Worm (Caenorhabditis elegans) whole organism, L4 larva: ENCODE measurements around the gene F48G7.8.

Source experiments
- F26F4.8 ChIP-seq: fragments of 200-800 bp; sonication (Bioruptor generic); conservative IDR thresholded peaks from 2 replicates; pipeline ENCODE4 v1.3.6; 2022; ENCODE audit warnings: missing genetic modification characterization, missing compliant biosample characterization
- F49E8.2 ChIP-seq: sonication (generic microtip); optimal IDR thresholded peaks from 2 replicates; lab custom pipeline; 2016; ENCODE audit warnings: missing compliant biosample characterization, mild to moderate bottlenecking, missing genetic modification characterization, borderline replicate concordance
- T26A8.4 ChIP-seq: fragments of 200-800 bp; sonication (Bioruptor generic); IDR thresholded peaks from 2 replicates; pipeline ENCODE4 v1.3.6; 2022; ENCODE audit warnings: missing genetic modification characterization, missing compliant biosample characterization
- Y105C5A.15 ChIP-seq: fragments of 200-800 bp; sonication (Bioruptor generic); IDR thresholded peaks from 2 replicates; pipeline ENCODE4 v1.3.6; 2022; ENCODE audit warnings: missing genetic modification characterization, missing compliant biosample characterization
- Y5F2A.4 ChIP-seq: fragments of 200-800 bp; sonication (Bioruptor generic); optimal IDR thresholded peaks from 2 replicates; lab custom pipeline; 2018; ENCODE audit warnings: mild to moderate bottlenecking, missing genetic modification characterization, missing compliant biosample characterization
- ZK337.2 ChIP-seq: fragments of 200-800 bp; sonication (Bioruptor generic); IDR thresholded peaks from 2 replicates; pipeline ENCODE4 v1.3.6; 2022; ENCODE audit warnings: missing genetic modification reagents, missing genetic modification characterization, missing compliant biosample characterization
- aha-1 ChIP-seq: fragments of 150-350 bp; peaks from one replicate; lab custom pipeline; 2014; ENCODE audit warnings: missing biosample characterization, missing genetic modification characterization
- ama-1 ChIP-seq: fragments of 150-350 bp; optimal IDR thresholded peaks from 2 replicates; lab custom pipeline; 2014; ENCODE audit warnings: inconsistent platforms, mixed read lengths
- arid-1 ChIP-seq: fragments of 200-800 bp; sonication (Bioruptor generic); conservative IDR thresholded peaks from 2 replicates; pipeline ENCODE4 v1.3.6; 2022; ENCODE audit warnings: missing genetic modification reagents, missing genetic modification characterization, missing compliant biosample characterization
- ceh-20 ChIP-seq: fragments of 200-800 bp; sonication (Bioruptor generic); IDR thresholded peaks from 2 replicates; pipeline ENCODE4 v1.3.6; 2022; ENCODE audit warnings: missing genetic modification reagents, missing genetic modification characterization, missing compliant biosample characterization
- ceh-28 ChIP-seq: fragments of 150-350 bp; optimal IDR thresholded peaks from 2 replicates; lab custom pipeline; 2014; ENCODE audit warnings: missing biosample characterization, missing genetic modification reagents, missing genetic modification characterization
- ceh-62 ChIP-seq: sonication (generic microtip); optimal IDR thresholded peaks from 2 replicates; lab custom pipeline; 2017; ENCODE audit warnings: missing biosample characterization, missing genetic modification characterization
- ctbp-1 ChIP-seq: fragments of 200-800 bp; sonication (Bioruptor generic); IDR thresholded peaks from 2 replicates; pipeline ENCODE4 v1.3.6; 2022; ENCODE audit warnings: missing genetic modification reagents, missing genetic modification characterization, missing compliant biosample characterization
- daf-12 ChIP-seq: fragments of 150-350 bp; optimal IDR thresholded peaks from 2 replicates; lab custom pipeline; 2014; ENCODE audit warnings: missing biosample characterization, missing genetic modification reagents, missing genetic modification characterization
- dmd-6 ChIP-seq: fragments of 200-800 bp; sonication (Bioruptor generic); IDR thresholded peaks from 2 replicates; pipeline ENCODE4 v1.3.6; 2022; ENCODE audit warnings: missing genetic modification reagents, missing genetic modification characterization, missing compliant biosample characterization
- dpl-1 ChIP-seq: fragments of 150-350 bp; optimal IDR thresholded peaks from 2 replicates; lab custom pipeline; 2014; ENCODE audit warnings: missing biosample characterization, missing genetic modification reagents, missing genetic modification characterization
- dve-1 ChIP-seq: sonication (generic microtip); optimal IDR thresholded peaks from 2 replicates; lab custom pipeline; 2017; ENCODE audit warnings: antibody characterized with exemption, mild to moderate bottlenecking, missing genetic modification characterization, missing compliant biosample characterization; ENCODE audit not compliant: insufficient read depth
- egl-43 ChIP-seq: fragments of 200-800 bp; sonication (Bioruptor generic); IDR thresholded peaks from 2 replicates; pipeline ENCODE4 v1.3.6; 2022; ENCODE audit warnings: missing genetic modification reagents, missing genetic modification characterization, missing compliant biosample characterization
- fos-1 ChIP-seq: fragments of 150-350 bp; optimal IDR thresholded peaks from 2 replicates; lab custom pipeline; 2014; ENCODE audit warnings: missing biosample characterization, missing genetic modification characterization
- gei-8 ChIP-seq: fragments of 200-800 bp; sonication (Bioruptor generic); optimal IDR thresholded peaks from 2 replicates; lab custom pipeline; 2018; ENCODE audit warnings: mild to moderate bottlenecking, missing genetic modification characterization, missing compliant biosample characterization
- lim-7 ChIP-seq: fragments of 200-800 bp; sonication (Bioruptor generic); IDR thresholded peaks from 2 replicates; pipeline ENCODE4 v1.3.6; 2022; ENCODE audit warnings: missing genetic modification characterization, missing compliant biosample characterization
- lin-38 ChIP-seq: fragments of 200-800 bp; sonication (Bioruptor generic); IDR thresholded peaks from 2 replicates; pipeline ENCODE4 v1.3.6; 2022; ENCODE audit warnings: missing genetic modification reagents, missing genetic modification characterization, missing compliant biosample characterization
- lir-3 ChIP-seq: sonication (generic microtip); optimal IDR thresholded peaks from 2 replicates; lab custom pipeline; 2016; ENCODE audit warnings: mild to moderate bottlenecking, missing genetic modification characterization, missing compliant biosample characterization
- lsy-2 ChIP-seq, 2 experiments: fragments of 150-350 bp in 1 of 2; sonication (generic microtip) in 1 of 2; optimal IDR thresholded peaks; 2 replicates each; lab custom pipeline; 2014 to 2017; ENCODE audit warnings: missing biosample characterization in 2 of 2, missing genetic modification characterization in 2 of 2
- mxl-2 ChIP-seq: fragments of 200-800 bp; sonication (Bioruptor generic); conservative IDR thresholded peaks from 2 replicates; pipeline ENCODE4 v1.3.6; 2022; ENCODE audit warnings: missing genetic modification reagents, missing genetic modification characterization, missing compliant biosample characterization
- nhr-111 ChIP-seq: fragments of 200-800 bp; sonication (Bioruptor generic); optimal IDR thresholded peaks from 2 replicates; lab custom pipeline; 2018; ENCODE audit warnings: mild to moderate bottlenecking, missing genetic modification characterization, missing compliant biosample characterization
- nhr-28 ChIP-seq: fragments of 150-350 bp; optimal IDR thresholded peaks from 2 replicates; lab custom pipeline; 2014; ENCODE audit warnings: missing biosample characterization, missing genetic modification characterization
- nhr-42 ChIP-seq: fragments of 200-800 bp; sonication (Bioruptor generic); IDR thresholded peaks from 2 replicates; pipeline ENCODE4 v1.3.6; 2022; ENCODE audit warnings: missing genetic modification characterization, missing compliant biosample characterization
- nhr-76 ChIP-seq: fragments of 150-350 bp; optimal IDR thresholded peaks from 2 replicates; lab custom pipeline; 2014; ENCODE audit warnings: missing biosample characterization, missing genetic modification characterization
- pha-4 ChIP-seq, 2 experiments: fragments of 150-350 bp in 1 of 2; fragments of 200-800 bp in 1 of 2; sonication (Bioruptor generic) in 1 of 2; IDR thresholded peaks in 1 of 2; optimal IDR thresholded peaks in 1 of 2; 2 replicates each; pipeline versions ENCODE4 v1.3.6 to Lab custom; 2014 to 2022; ENCODE audit warnings: missing genetic modification characterization in 2 of 2, missing genetic modification reagents in 2 of 2, missing biosample characterization in 1 of 2, missing compliant biosample characterization in 1 of 2
- sdz-12 ChIP-seq: fragments of 200-800 bp; sonication (Bioruptor generic); optimal IDR thresholded peaks from 2 replicates; lab custom pipeline; 2018; ENCODE audit warnings: mild to moderate bottlenecking, missing genetic modification characterization, missing compliant biosample characterization
- set-16 ChIP-seq: fragments of 200-800 bp; sonication (Bioruptor generic); IDR thresholded peaks from 2 replicates; pipeline ENCODE4 v1.3.6; 2022; ENCODE audit warnings: missing genetic modification reagents, missing genetic modification characterization, missing compliant biosample characterization
- skn-1 ChIP-seq: fragments of 150-350 bp; optimal IDR thresholded peaks from 2 replicates; lab custom pipeline; 2014; ENCODE audit warnings: missing biosample characterization, missing genetic modification characterization
- snpc-1.2 ChIP-seq: fragments of 200-800 bp; sonication (Bioruptor generic); IDR thresholded peaks from 2 replicates; pipeline ENCODE4 v1.3.6; 2022; ENCODE audit warnings: missing genetic modification reagents, missing genetic modification characterization, missing compliant biosample characterization
- unc-62 ChIP-seq, 3 experiments: fragments of 150-350 bp in 1 of 3; sonication (generic microtip); optimal IDR thresholded peaks in 2 of 3; peaks in 1 of 3; 1 replicate in 1 of 3; 2 replicates in 2 of 3; lab custom pipeline; 2014 to 2017; ENCODE audit warnings: missing biosample characterization in 3 of 3, missing genetic modification characterization in 3 of 3, missing genetic modification reagents in 3 of 3, missing genotype in 1 of 3

Gene F48G7.8

DNA sequence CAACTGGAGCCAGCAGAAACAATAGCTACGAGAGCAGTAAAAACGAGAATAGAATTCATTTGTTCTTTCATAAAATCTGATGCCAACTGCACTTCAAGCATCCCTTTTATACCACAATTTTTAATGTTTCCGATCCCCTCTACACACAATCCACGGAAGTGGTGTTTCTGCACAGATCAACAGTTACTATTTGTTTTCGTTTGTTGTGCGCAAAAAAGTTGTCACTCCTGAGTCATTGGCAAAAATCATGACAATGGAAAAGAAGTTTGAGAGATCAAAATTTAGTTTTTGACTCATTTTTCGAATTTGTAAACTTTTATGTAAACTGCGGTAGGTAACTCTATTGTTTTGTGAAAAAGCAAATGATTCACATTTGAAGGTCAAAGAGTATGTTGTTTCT, 23.4 kb downstream of the F48G7.8 start, which contains the start of gene srlf-37:
Gene srlf-37 (minus strand): TSS at position 101 of the 400 bp plus-strand sequence.
- TF ChIP-seq ctbp-1 (GFP tag; lab: Robert Waterston, UW) (no peak), gei-8 (no peak), lin-38 (GFP tag; lab: Robert Waterston, UW) (no peak), F49E8.2 (no peak), snpc-1.2 (GFP tag; lab: Robert Waterston, UW) (no peak), ZK337.2 (no peak), dmd-6 (GFP tag; lab: Robert Waterston, UW) (no peak), ama-1 (lab: Kevin White, UChicago) (no peak), nhr-76 (tag; lab: Kevin White, UChicago) (no peak), Y5F2A.4 (GFP tag; lab: Kevin White, UChicago) (no peak), pha-4 (GFP tag; IDR thresholded peaks at IDR 0.05; lab: Robert Waterston, UW) (no peak), pha-4 (tag; optimal IDR thresholded peaks at IDR 0.05; lab: Kevin White, UChicago) (no peak)

DNA sequence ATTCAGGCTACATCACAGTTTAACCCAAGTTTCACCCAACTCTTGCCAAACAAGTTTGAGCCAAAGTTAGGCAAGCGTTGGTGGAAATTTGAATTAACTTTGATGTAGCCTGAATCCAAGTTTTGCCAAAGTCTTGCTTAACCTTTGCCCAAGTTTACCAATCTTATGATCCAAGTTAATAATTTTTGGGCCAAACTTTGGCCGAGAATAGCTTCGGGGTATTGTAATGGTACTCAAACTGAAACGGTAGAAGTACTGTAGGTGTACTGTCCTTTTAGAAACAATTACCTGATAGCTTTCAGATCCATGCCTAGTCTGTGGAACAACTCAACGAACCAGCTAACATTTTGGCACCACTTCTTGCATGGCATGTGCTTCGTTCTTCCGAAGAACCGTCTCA, 27.3 kb downstream of the F48G7.8 start, which contains the start of gene nhr-251:
Gene nhr-251 (plus strand): TSS at position 301 of the 400 bp plus-strand sequence.
- TF ChIP-seq aha-1, result peak; percentile 64
- TF ChIP-seq set-16 (GFP tag; lab: Robert Waterston, UW), result no peak
- no peak for TF ChIP-seq egl-43 (GFP tag; lab: Robert Waterston, UW)

DNA sequence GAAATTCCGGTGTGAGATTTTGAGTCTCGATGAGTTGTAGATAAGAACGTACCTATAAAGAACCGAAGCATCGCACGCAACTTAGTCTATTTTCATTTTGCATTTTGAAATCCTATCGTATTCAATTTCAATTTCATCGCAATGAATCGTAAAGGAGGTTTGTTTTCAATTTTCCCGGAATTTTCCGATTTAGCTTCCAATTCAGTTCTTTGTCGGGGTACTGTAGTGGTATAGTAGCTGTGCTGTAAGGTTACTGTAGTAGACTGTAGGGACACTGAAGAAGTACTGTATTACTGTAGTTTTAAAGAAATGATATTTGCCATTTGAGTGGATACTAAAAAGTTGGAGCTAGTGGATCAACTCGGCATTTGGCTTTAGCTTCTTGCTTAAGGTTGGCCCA, 27.7 kb downstream of the F48G7.8 start:
- TF ChIP-seq lim-7 (GFP tag; lab: Robert Waterston, UW) (no peak), aha-1 (peak; percentile 71), unc-62 (GFP tag; optimal IDR thresholded peaks at IDR 0.05 in 1 of 2; lab: Kevin White, UChicago) (peak in 1 of 2 experiments; percentile 84), unc-62 (tag; optimal IDR thresholded peaks at IDR 0.05; lab: Kevin White, UChicago) (no peak)

DNA sequence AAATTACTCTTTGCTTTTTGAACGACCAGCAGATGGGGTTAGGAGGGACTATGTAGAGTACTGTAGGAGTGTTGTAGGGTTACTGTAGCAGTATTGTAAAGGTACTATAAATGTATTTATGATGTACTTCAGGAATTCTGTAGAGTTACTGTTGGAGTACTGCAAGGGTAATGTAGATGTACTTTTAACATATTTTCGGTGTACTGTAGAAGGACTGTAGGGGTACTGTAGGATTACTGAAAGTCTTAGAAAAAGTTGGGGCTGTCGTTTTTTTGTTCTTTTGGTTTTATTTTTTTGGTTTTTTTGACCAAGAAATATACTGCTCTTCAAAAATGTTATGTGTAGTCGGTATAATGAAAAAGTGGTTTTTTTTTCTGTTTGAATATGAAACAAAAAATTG, 28.9 kb downstream of the F48G7.8 start:
- TF ChIP-seq aha-1, result peak; percentile 41
- TF ChIP-seq unc-62 (GFP tag; optimal IDR thresholded peaks at IDR 0.05 in 1 of 2; lab: Kevin White, UChicago), result peak in 1 of 2 experiments; percentile 92
- TF ChIP-seq unc-62 (tag; optimal IDR thresholded peaks at IDR 0.05; lab: Kevin White, UChicago), result no peak
- TF ChIP-seq fos-1, result no peak

DNA sequence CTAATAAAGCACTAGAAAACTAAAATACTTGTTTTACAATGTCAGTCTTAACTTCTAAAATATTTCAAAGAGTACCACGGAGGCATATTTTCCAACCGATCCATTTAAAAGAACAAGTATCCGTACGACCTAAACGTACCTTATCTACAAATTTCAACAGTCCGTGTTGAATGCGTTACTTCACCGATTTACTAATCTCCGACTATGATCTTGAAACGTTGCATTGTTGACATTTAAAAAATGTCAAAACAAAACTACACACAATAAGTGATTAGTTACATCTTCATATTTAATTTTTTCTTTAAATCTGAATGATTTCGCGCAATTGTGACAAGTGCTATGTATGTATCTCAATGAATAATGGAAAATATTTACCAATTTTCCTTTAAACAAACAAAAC, 29.7 kb downstream of the F48G7.8 start:
- TF ChIP-seq F49E8.2 (no peak), sdz-12 (no peak), dpl-1 (GFP tag; lab: Kevin White, UChicago) (no peak), snpc-1.2 (GFP tag; lab: Robert Waterston, UW) (no peak), egl-43 (GFP tag; lab: Robert Waterston, UW) (no peak), ceh-28 (tag; lab: Kevin White, UChicago) (no peak), lir-3 (tag; lab: Kevin White, UChicago) (no peak), dmd-6 (GFP tag; lab: Robert Waterston, UW) (no peak), Y105C5A.15 (GFP tag; lab: Robert Waterston, UW) (no peak), mxl-2 (GFP tag; lab: Robert Waterston, UW) (no peak), dve-1 (tag; lab: Kevin White, UChicago) (no peak), ceh-62 (no peak), daf-12 (tag; lab: Kevin White, UChicago) (no peak), arid-1 (no peak), lsy-2 (tag; optimal IDR thresholded peaks at IDR 0.05; lab: Kevin White, UChicago) (no peak), T26A8.4 (GFP tag; lab: Robert Waterston, UW) (no peak), F26F4.8 (GFP tag; lab: Robert Waterston, UW) (no peak)

DNA sequence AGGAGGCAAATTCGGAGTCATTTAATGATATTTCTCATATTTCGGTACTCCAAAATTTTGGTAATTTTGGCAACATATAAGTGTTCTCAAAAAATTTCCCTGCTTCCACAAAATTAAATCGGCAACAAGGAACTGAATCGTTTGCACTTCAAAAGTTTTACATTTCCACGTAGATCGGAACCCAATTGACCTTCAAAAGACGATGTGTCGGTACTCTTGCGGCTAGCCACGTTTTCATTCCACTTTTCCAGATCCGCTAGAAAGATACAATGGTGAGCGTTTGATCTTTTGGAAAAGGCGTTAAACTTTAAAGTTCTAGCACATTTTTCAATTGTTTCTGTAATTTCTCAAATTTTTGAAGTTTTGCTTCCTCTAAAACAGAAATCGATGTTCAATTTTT, 30.6 kb downstream of the F48G7.8 start:
- TF ChIP-seq nhr-111 (GFP tag; lab: Kevin White, UChicago), result no peak
- TF ChIP-seq nhr-42 (GFP tag; lab: Robert Waterston, UW), result no peak
- no peak for TF ChIP-seq egl-43 (GFP tag; lab: Robert Waterston, UW)
- no peak for TF ChIP-seq ceh-20 (GFP tag; lab: Robert Waterston, UW)
- TF ChIP-seq F26F4.8 (GFP tag; lab: Robert Waterston, UW), result no peak
- TF ChIP-seq nhr-28 (tag; lab: Kevin White, UChicago), result no peak
- no peak for TF ChIP-seq skn-1 (tag; lab: Kevin White, UChicago)
- TF ChIP-seq, all 104 proteins: peak for 0
